Fruit fly (Drosophila melanogaster): ENCODE results near the gene CG42788.

CG42788 gene

DNA sequence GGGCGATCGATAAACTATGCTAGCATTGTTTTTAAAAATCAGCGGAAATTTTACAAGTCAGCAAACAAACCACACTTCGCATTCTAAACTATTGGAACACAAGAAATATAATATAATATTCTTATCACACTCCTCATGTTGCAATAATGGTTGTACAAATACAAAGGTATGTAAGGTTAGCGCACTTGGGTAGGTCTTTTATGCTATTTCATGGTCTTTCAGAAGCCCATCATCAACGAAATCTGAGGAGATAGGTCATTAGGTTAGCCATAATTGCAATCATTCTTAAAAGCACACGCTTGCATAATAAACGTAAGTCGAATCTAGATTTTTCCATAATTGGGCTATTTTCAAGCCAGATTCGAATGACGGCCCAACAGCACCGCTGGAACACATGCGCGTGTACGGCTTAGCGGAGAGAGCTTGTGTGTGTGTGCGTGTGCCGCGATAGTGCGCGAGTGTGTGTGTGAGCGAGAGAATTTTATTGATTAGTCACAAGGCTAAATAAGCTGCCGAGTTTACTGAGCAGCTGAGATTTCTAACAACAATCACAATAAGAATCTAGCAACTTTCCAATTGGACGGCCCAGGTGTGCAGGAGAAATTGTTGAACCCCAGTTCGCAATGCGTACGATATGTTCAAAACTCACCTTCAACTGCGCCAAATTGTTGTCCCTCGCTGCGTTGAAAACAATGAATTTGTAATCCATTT is 37.4 kb downstream of the CG42788 start (continued):
- TF ChIP-seq CG30403 (GFP tag; optimal IDR thresholded peaks at IDR 0.05) (no peak), sim (GFP tag; IDR thresholded peaks at IDR 0.05) (no peak), Bgb (GFP tag; IDR thresholded peaks at IDR 0.05; ENCODE audit: partially characterized antibody) (no peak), Tbp (GFP tag; optimal IDR thresholded peaks at IDR 0.05) (peak; percentile 84), CG9876 (GFP tag; optimal IDR thresholded peaks at IDR 0.05) (no peak), sens-2 (GFP tag; IDR thresholded peaks at IDR 0.05) (no peak), oc (tag; optimal IDR thresholded peaks at IDR 0.05) (no peak), wdn (GFP tag; IDR thresholded peaks at IDR 0.05) (no peak), dan (GFP tag; IDR thresholded peaks at IDR 0.05) (no peak), CG17568 (GFP tag; optimal IDR thresholded peaks at IDR 0.05) (no peak), B-H1 (GFP tag; IDR thresholded peaks at IDR 0.05) (no peak), CG8388 (GFP tag; optimal IDR thresholded peaks at IDR 0.05) (no peak), CG10979 (tag; optimal IDR thresholded peaks at IDR 0.05) (no peak), Poxn (GFP tag; IDR thresholded peaks at IDR 0.05) (no peak), CG13296 (GFP tag; optimal IDR thresholded peaks at IDR 0.05) (no peak), sug (tag; optimal IDR thresholded peaks at IDR 0.05) (peak; percentile 46), CG18619 (GFP tag; optimal IDR thresholded peaks at IDR 0.05) (peak; percentile 15), CG1024 (GFP tag; IDR thresholded peaks at IDR 0.05) (no peak), fru (optimal IDR thresholded peaks at IDR 0.05) (no peak), H2.0 (GFP tag; IDR thresholded peaks at IDR 0.05) (no peak), dmrt99B (tag; optimal IDR thresholded peaks at IDR 0.05) (peak; percentile 3), sisA (GFP tag; IDR thresholded peaks at IDR 0.05) (no peak), grn (GFP tag; optimal IDR thresholded peaks at IDR 0.05) (no peak), tin (GFP tag; optimal IDR thresholded peaks at IDR 0.05) (no peak), ttk (GFP tag; IDR thresholded peaks at IDR 0.05) (no peak), dpn (GFP tag; optimal IDR thresholded peaks at IDR 0.05) (no peak), CG6854 (GFP tag; optimal IDR thresholded peaks at IDR 0.05) (no peak), bcd (GFP tag; optimal IDR thresholded peaks at IDR 0.05) (peak; percentile 1), CG15011 (GFP tag; optimal IDR thresholded peaks at IDR 0.05) (peak; percentile 7), C15 (GFP tag; IDR thresholded peaks at IDR 0.05) (no peak), scrt (GFP tag; optimal IDR thresholded peaks at IDR 0.05) (no peak), NfI (GFP tag; optimal IDR thresholded peaks at IDR 0.05) (no peak), CG32532 (GFP tag; IDR thresholded peaks at IDR 0.05) (no peak), Nf-YA (GFP tag; IDR thresholded peaks at IDR 0.05) (no peak), Sox102F (GFP tag; optimal IDR thresholded peaks at IDR 0.05) (no peak), vfl (GFP tag; optimal IDR thresholded peaks at IDR 0.05) (no peak), CG3065 (GFP tag; optimal IDR thresholded peaks at IDR 0.05) (no peak), CG2889 (GFP tag; IDR thresholded peaks at IDR 0.05) (no peak), dm (GFP tag; optimal IDR thresholded peaks at IDR 0.05) (peak; percentile 29), Dek (tag; optimal IDR thresholded peaks at IDR 0.05) (no peak), gem (tag; optimal IDR thresholded peaks at IDR 0.05) (peak; percentile 31), onecut (GFP tag; IDR thresholded peaks at IDR 0.05) (peak; percentile 99), ab (GFP tag; optimal IDR thresholded peaks at IDR 0.05) (no peak), esg (GFP tag; conservative IDR thresholded peaks at IDR 0.05) (no peak), gcm2 (GFP tag; optimal IDR thresholded peaks at IDR 0.05) (no peak), CG8765 (GFP tag; IDR thresholded peaks at IDR 0.05) (no peak), unpg (GFP tag; optimal IDR thresholded peaks at IDR 0.05) (no peak), CG7963 (GFP tag; IDR thresholded peaks at IDR 0.05; ENCODE audit: partially characterized antibody) (no peak), br (optimal IDR thresholded peaks at IDR 0.05) (no peak), CG11456 (GFP tag; IDR thresholded peaks at IDR 0.05) (no peak), rib (GFP tag; IDR thresholded peaks at IDR 0.05) (no peak), CG12155 (GFP tag; optimal IDR thresholded peaks at IDR 0.05) (no peak)
